Fruit fly (Drosophila melanogaster) whole organism, embryonic: Measurements from ENCODE around the gene Mtr3.

ENCODE experiments used
- Adf1 ChIP-seq: fragments of 200-800 bp; sonication (Bioruptor generic); IDR thresholded peaks from 2 replicates; pipeline ENCODE4 v1.3.6; 2022; ENCODE audit warnings: missing biosample characterization, missing genetic modification characterization
- Blimp-1 ChIP-seq: fragments of 200-800 bp; sonication (Bioruptor generic); optimal IDR thresholded peaks from 3 replicates; lab custom pipeline; 2018; ENCODE audit warnings: missing biosample characterization, missing genetic modification characterization, mild to moderate bottlenecking, moderate library complexity, missing genetic modification reagents
- CG10321 ChIP-seq: fragments of 200-800 bp; sonication (Bioruptor generic); IDR thresholded peaks from 2 replicates; pipeline ENCODE4 v1.3.6; 2022; ENCODE audit warnings: missing biosample characterization, missing genetic modification characterization
- CG10543 ChIP-seq: fragments of 200-800 bp; sonication (Bioruptor generic); optimal IDR thresholded peaks from 3 replicates; lab custom pipeline; 2017; ENCODE audit warnings: missing biosample characterization, mild to moderate bottlenecking, missing genetic modification characterization, moderate library complexity
- CG12155 ChIP-seq: fragments of 200-800 bp; sonication (Bioruptor generic); optimal IDR thresholded peaks from 3 replicates; lab custom pipeline; 2016; ENCODE audit warnings: missing biosample characterization, missing genetic modification characterization
- CG13775 ChIP-seq: fragments of 200-800 bp; sonication (Bioruptor generic); optimal IDR thresholded peaks from 3 replicates; lab custom pipeline; 2017; ENCODE audit warnings: missing biosample characterization, mild to moderate bottlenecking, missing genetic modification characterization
- CG15269 ChIP-seq: fragments of 200-800 bp; sonication (Bioruptor generic); optimal IDR thresholded peaks from 2 replicates; lab custom pipeline; 2018; ENCODE audit warnings: missing biosample characterization, mild to moderate bottlenecking, missing genetic modification characterization, moderate library complexity
- CG16815 ChIP-seq: fragments of 200-800 bp; sonication (Bioruptor generic); optimal IDR thresholded peaks from 3 replicates; lab custom pipeline; 2017; ENCODE audit warnings: missing biosample characterization, mild to moderate bottlenecking, missing genetic modification characterization
- CG1832 ChIP-seq: fragments of 200-800 bp; sonication (Bioruptor generic); optimal IDR thresholded peaks from 2 replicates; lab custom pipeline; 2017; ENCODE audit warnings: missing biosample characterization, mild to moderate bottlenecking, missing genetic modification characterization, inconsistent platforms
- CG3163 ChIP-seq: fragments of 200-800 bp; sonication (Bioruptor generic); optimal IDR thresholded peaks from 3 replicates; lab custom pipeline; 2016; ENCODE audit warnings: missing biosample characterization, missing genetic modification characterization
- CG32532 ChIP-seq: fragments of 200-800 bp; sonication (Bioruptor generic); IDR thresholded peaks from 2 replicates; pipeline ENCODE4 v1.3.6; 2022; ENCODE audit warnings: missing biosample characterization, missing genetic modification characterization
- CG32767 ChIP-seq: fragments of 200-800 bp; sonication (Bioruptor generic); IDR thresholded peaks from 2 replicates; pipeline ENCODE4 v1.3.6; 2022; ENCODE audit warnings: missing biosample characterization, missing genetic modification characterization
- CG3995 ChIP-seq: fragments of 200-800 bp; sonication (Bioruptor generic); optimal IDR thresholded peaks from 3 replicates; lab custom pipeline; 2016; ENCODE audit warnings: missing biosample characterization, missing genetic modification characterization
- CG4360 ChIP-seq: fragments of 200-800 bp; sonication (Bioruptor generic); IDR thresholded peaks from 2 replicates; pipeline ENCODE4 v1.3.6; 2022; ENCODE audit warnings: missing biosample characterization, missing genetic modification characterization
- CG4854 ChIP-seq: fragments of 200-800 bp; sonication (Bioruptor generic); optimal IDR thresholded peaks from 2 replicates; lab custom pipeline; 2016; ENCODE audit warnings: missing biosample characterization, missing genetic modification characterization, inconsistent platforms
- CG6175 ChIP-seq: fragments of 200-800 bp; sonication (Bioruptor generic); IDR thresholded peaks from 3 replicates; pipeline ENCODE4 v1.3.6; 2022; ENCODE audit warnings: missing biosample characterization, missing genetic modification characterization
- CG6765 ChIP-seq: fragments of 200-800 bp; sonication (Bioruptor generic); optimal IDR thresholded peaks from 3 replicates; lab custom pipeline; 2017; ENCODE audit warnings: missing biosample characterization, mild to moderate bottlenecking, missing genetic modification characterization
- CG7839 ChIP-seq: fragments of 200-800 bp; sonication (Bioruptor generic); optimal IDR thresholded peaks from 3 replicates; lab custom pipeline; 2018; ENCODE audit warnings: missing biosample characterization, mild to moderate bottlenecking, missing genetic modification characterization, moderate library complexity
- CG8924 ChIP-seq: fragments of 200-800 bp; optimal IDR thresholded peaks from 3 replicates; lab custom pipeline; 2019; ENCODE audit warnings: missing biosample characterization, mild to moderate bottlenecking, missing genetic modification characterization, moderate library complexity
- CG9727 ChIP-seq: fragments of 200-800 bp; sonication (Bioruptor generic); optimal IDR thresholded peaks from 3 replicates; lab custom pipeline; 2017; ENCODE audit warnings: missing biosample characterization, mild to moderate bottlenecking, missing genetic modification characterization
- Dbx ChIP-seq: fragments of 200-800 bp; sonication (Bioruptor generic); IDR thresholded peaks from 3 replicates; pipeline ENCODE4 v1.3.6; 2022; ENCODE audit warnings: missing biosample characterization, missing genetic modification characterization
- Dek ChIP-seq: fragments of 200-800 bp; sonication (Bioruptor generic); optimal IDR thresholded peaks from 3 replicates; lab custom pipeline; 2019; ENCODE audit warnings: missing biosample characterization, mild to moderate bottlenecking, missing genetic modification characterization, moderate library complexity
- Drgx ChIP-seq: fragments of 200-800 bp; sonication (Bioruptor generic); IDR thresholded peaks from 2 replicates; pipeline ENCODE4 v1.3.6; 2022; ENCODE audit warnings: missing biosample characterization, missing genetic modification characterization
- HLHmδ ChIP-seq: fragments of 200-800 bp; sonication (Bioruptor generic); optimal IDR thresholded peaks from 2 replicates; lab custom pipeline; 2018; ENCODE audit warnings: missing biosample characterization, mild to moderate bottlenecking, missing genetic modification characterization, moderate library complexity
- MBD-R2 ChIP-seq: fragments of 200-800 bp; sonication (Bioruptor generic); IDR thresholded peaks from 2 replicates; pipeline ENCODE4 v1.3.6; 2022; ENCODE audit warnings: missing biosample characterization, missing genetic modification characterization
- MESR4 ChIP-seq: fragments of 200-800 bp; sonication (Bioruptor generic); optimal IDR thresholded peaks from 2 replicates; lab custom pipeline; 2018; ENCODE audit warnings: missing biosample characterization, mild to moderate bottlenecking, missing genetic modification characterization, moderate library complexity
- Mad ChIP-seq: fragments of 200-800 bp; sonication (Bioruptor generic); optimal IDR thresholded peaks from 2 replicates; lab custom pipeline; 2016; ENCODE audit warnings: missing biosample characterization, missing genetic modification characterization
- Med ChIP-seq: fragments of 200-800 bp; sonication (Bioruptor generic); peaks from one replicate; lab custom pipeline; 2016; ENCODE audit warnings: missing biosample characterization, missing genetic modification characterization, mild to moderate bottlenecking, inconsistent platforms, moderate library complexity
- Mes4 ChIP-seq: fragments of 200-800 bp; sonication (Bioruptor generic); optimal IDR thresholded peaks from 2 replicates; lab custom pipeline; 2016; ENCODE audit warnings: missing biosample characterization, missing genetic modification characterization
- Neu2 ChIP-seq: fragments of 200-800 bp; sonication (Bioruptor generic); optimal IDR thresholded peaks from 3 replicates; lab custom pipeline; 2016; ENCODE audit warnings: missing biosample characterization, missing genetic modification characterization, borderline replicate concordance
- Trl ChIP-seq, 3 experiments: fragments of >200 bp in 2 of 3; fragments of 200-800 bp in 1 of 3; sonication (Bioruptor generic) in 1 of 3; optimal IDR thresholded peaks; 2 replicates in 1 of 3; 3 replicates in 2 of 3; lab custom pipeline; 2016 to 2017; ENCODE audit warnings: missing biosample characterization in 1 of 3, missing genetic modification characterization in 1 of 3
- ac ChIP-seq: fragments of 200-800 bp; sonication (Bioruptor generic); optimal IDR thresholded peaks from 3 replicates; lab custom pipeline; 2017; ENCODE audit warnings: missing biosample characterization, mild to moderate bottlenecking, missing genetic modification characterization
- ash1 ChIP-seq: fragments of 200-800 bp; sonication (Bioruptor generic); optimal IDR thresholded peaks from 2 replicates; lab custom pipeline; 2018; ENCODE audit warnings: missing biosample characterization, mild to moderate bottlenecking, missing genetic modification characterization
- chinmo ChIP-seq: fragments of 200-800 bp; sonication (Bioruptor generic); IDR thresholded peaks from 4 replicates; pipeline ENCODE4 v1.3.6; 2022; ENCODE audit warnings: missing biosample characterization, missing genetic modification characterization; ENCODE audit not compliant: partially characterized antibody
- chm ChIP-seq: fragments of 200-800 bp; sonication (Bioruptor generic); IDR thresholded peaks from 2 replicates; pipeline ENCODE4 v1.3.6; 2022; ENCODE audit warnings: missing biosample characterization, missing genetic modification characterization
- dm ChIP-seq: fragments of 200-800 bp; sonication (Bioruptor generic); optimal IDR thresholded peaks from 3 replicates; lab custom pipeline; 2016; ENCODE audit warnings: missing biosample characterization, missing genetic modification characterization
- exex ChIP-seq: fragments of 200-800 bp; sonication (Bioruptor generic); optimal IDR thresholded peaks from 4 replicates; lab custom pipeline; 2018; ENCODE audit warnings: missing biosample characterization, mild to moderate bottlenecking, missing genetic modification characterization, moderate library complexity
- grn ChIP-seq: fragments of 200-800 bp; sonication (Bioruptor generic); optimal IDR thresholded peaks from 3 replicates; lab custom pipeline; 2017; ENCODE audit warnings: missing biosample characterization, missing genetic modification characterization
- gro ChIP-seq: fragments of 200-800 bp; sonication (Bioruptor generic); optimal IDR thresholded peaks from 2 replicates; lab custom pipeline; 2016; ENCODE audit warnings: missing biosample characterization, missing genetic modification characterization
- lbe ChIP-seq: fragments of 200-800 bp; sonication (Bioruptor generic); optimal IDR thresholded peaks from 2 replicates; lab custom pipeline; 2016; ENCODE audit warnings: missing biosample characterization, mild to moderate bottlenecking, missing genetic modification characterization
- nerfin-1 ChIP-seq: fragments of 200-800 bp; sonication (Bioruptor generic); optimal IDR thresholded peaks from 3 replicates; lab custom pipeline; 2019; ENCODE audit warnings: missing biosample characterization, mild to moderate bottlenecking, missing genetic modification characterization, moderate library complexity
- nom ChIP-seq: fragments of 200-800 bp; sonication (Bioruptor generic); optimal IDR thresholded peaks from 2 replicates; lab custom pipeline; 2017; ENCODE audit warnings: missing biosample characterization, missing genetic modification characterization, mild to moderate bottlenecking, moderate library complexity, missing genetic modification reagents
- p53 ChIP-seq: fragments of 200-800 bp; sonication (Bioruptor generic); optimal IDR thresholded peaks from 2 replicates; lab custom pipeline; 2016; ENCODE audit warnings: missing biosample characterization, missing genetic modification characterization
- pros ChIP-seq: fragments of 200-800 bp; sonication (Bioruptor generic); optimal IDR thresholded peaks from 3 replicates; lab custom pipeline; 2019; ENCODE audit warnings: missing biosample characterization, mild to moderate bottlenecking, missing genetic modification characterization, moderate library complexity
- sens-2 ChIP-seq: fragments of 200-800 bp; sonication (Bioruptor generic); IDR thresholded peaks from 2 replicates; pipeline ENCODE4 v1.3.6; 2022; ENCODE audit warnings: missing biosample characterization, missing genetic modification characterization
- slbo ChIP-seq: fragments of 200-800 bp; sonication (Bioruptor generic); IDR thresholded peaks from 2 replicates; pipeline ENCODE4 v1.3.6; 2022; ENCODE audit warnings: missing biosample characterization, missing genetic modification characterization
- stwl ChIP-seq: fragments of 200-800 bp; sonication (Bioruptor generic); optimal IDR thresholded peaks from 3 replicates; lab custom pipeline; 2018; ENCODE audit warnings: missing biosample characterization, mild to moderate bottlenecking, missing genetic modification characterization, moderate library complexity
- tll ChIP-seq, 2 experiments: fragments of 200-800 bp in 1 of 2; fragments of >200 bp in 1 of 2; sonication (Bioruptor generic) in 1 of 2; optimal IDR thresholded peaks; 2 replicates each; lab custom pipeline; 2017 to 2019; ENCODE audit warnings: missing biosample characterization in 2 of 2, missing genetic modification characterization in 2 of 2, mild to moderate bottlenecking in 1 of 2, moderate library complexity in 1 of 2
- yki ChIP-seq: fragments of >200 bp; optimal IDR thresholded peaks from 3 replicates; lab custom pipeline; 2018

Gene Mtr3

dm6 chr3L:19896280-19896891, 17.1 kb downstream of the Mtr3 start (continued):
- TF ChIP-seq Blimp-1 (GFP tag; lab: Kevin White, UChicago) = peak; percentile 59
- peak; percentile 97 for TF ChIP-seq CG4360 (GFP tag; lab: Robert Waterston, UW)
- no peak for TF ChIP-seq CG7839 (tag; lab: Kevin White, UChicago)
- peak; percentile 82; the same call in 2 of the 4 replicates for TF ChIP-seq chinmo
- no peak for TF ChIP-seq Mad
- peak; percentile 36 for TF ChIP-seq grn
- TF ChIP-seq nom (GFP tag; lab: Kevin White, UChicago) = peak; percentile 49
- TF ChIP-seq Neu2 (GFP tag; lab: Kevin White, UChicago) = no peak
- TF ChIP-seq Trl (optimal IDR thresholded peaks at IDR 0.05; lab: Kevin White, UChicago) = peak; percentile 84 to 92
- no peak for TF ChIP-seq Trl (GFP tag; optimal IDR thresholded peaks at IDR 0.05; lab: Kevin White, UChicago)
- TF ChIP-seq CG15269 (tag; lab: Kevin White, UChicago) = peak; percentile 22
- peak; percentile 94 for TF ChIP-seq CG12155 (GFP tag; lab: Kevin White, UChicago)
- TF ChIP-seq MESR4 = no peak
- TF ChIP-seq yki = peak; percentile 49
- TF ChIP-seq ash1 (GFP tag; lab: Kevin White, UChicago) = no peak
- TF ChIP-seq slbo (GFP tag; lab: Robert Waterston, UW) = 0 out of 2 replicates have a peak, but pooled peaks have one; percentile 4
- no peak for TF ChIP-seq CG4854 (GFP tag; lab: Kevin White, UChicago)
- no peak for TF ChIP-seq nerfin-1 (tag; lab: Kevin White, UChicago)
- peak; percentile 47 for TF ChIP-seq exex (tag; lab: Kevin White, UChicago)
- TF ChIP-seq HLHmδ (GFP tag; lab: Kevin White, UChicago) = peak; percentile 5
- TF ChIP-seq chm = peak; percentile 25; the same call in 1 of the 2 replicates
- peak; percentile 19 for TF ChIP-seq Dek
- peak; percentile 7 for TF ChIP-seq stwl (tag; lab: Kevin White, UChicago)
- TF ChIP-seq CG3163 (GFP tag; lab: Kevin White, UChicago) = peak; percentile 90

dm6 chr3L:19895556-19895995, 17.9 kb downstream of the Mtr3 start:
- TF ChIP-seq pros (peak; percentile 82), ash1 (GFP tag; lab: Kevin White, UChicago) (peak; percentile 1), Mes4 (GFP tag; lab: Kevin White, UChicago) (no peak), Med (GFP tag; lab: Kevin White, UChicago) (peak; percentile 24), CG3995 (peak; percentile 63), ac (GFP tag; lab: Kevin White, UChicago) (peak; percentile 34), CG16815 (GFP tag; lab: Kevin White, UChicago) (no peak), MBD-R2 (0 out of 2 replicates have a peak, but pooled peaks have one; percentile 23), CG10543 (peak; percentile 36), CG13775 (GFP tag; lab: Kevin White, UChicago) (peak; percentile 27), CG6175 (peak; percentile 10; the same call in 1 of the 3 replicates), CG9727 (GFP tag; lab: Kevin White, UChicago) (peak; percentile 27), CG32532 (peak; percentile 59; the same call in 1 of the 2 replicates), CG32767 (GFP tag; lab: Robert Waterston, UW) (peak; percentile 60; the same call in 1 of the 2 replicates), lbe (GFP tag; lab: Kevin White, UChicago) (peak; percentile 14), p53 (GFP tag; lab: Kevin White, UChicago) (no peak), CG1832 (GFP tag; lab: Kevin White, UChicago) (peak; percentile 97), CG10321 (peak; percentile 97), CG6765 (GFP tag; lab: Kevin White, UChicago) (no peak), gro (GFP tag; lab: Kevin White, UChicago) (no peak), Dbx (GFP tag; lab: Robert Waterston, UW) (0 out of 3 replicates have a peak, but pooled peaks have one; percentile 54), dm (GFP tag; lab: Kevin White, UChicago) (no peak), CG8924 (tag; lab: Kevin White, UChicago) (peak; percentile 47), Adf1 (GFP tag; lab: Robert Waterston, UW) (peak; percentile 46; the same call in 1 of the 2 replicates), Drgx (GFP tag; lab: Robert Waterston, UW) (peak; percentile 64), tll (GFP tag; optimal IDR thresholded peaks at IDR 0.05; lab: Kevin White, UChicago) (peak; percentile 86 to 94), sens-2 (peak; percentile 88)
